Fruit fly (Drosophila melanogaster) whole organism, embryonic: Measurements from ENCODE around the gene Ptpmeg2.

ENCODE experiments used
- Atf6 ChIP-seq: fragments of 200-800 bp; sonication (Bioruptor generic); IDR thresholded peaks from 2 replicates; pipeline ENCODE4 v1.3.6; 2022; ENCODE audit warnings: missing biosample characterization, missing genetic modification characterization
- CG10267 ChIP-seq: fragments of 200-800 bp; sonication (Bioruptor generic); optimal IDR thresholded peaks from 2 replicates; lab custom pipeline; 2018; ENCODE audit warnings: missing biosample characterization, mild to moderate bottlenecking, missing genetic modification characterization, moderate library complexity
- CG11093 ChIP-seq: fragments of 200-800 bp; sonication (Bioruptor generic); IDR thresholded peaks from 3 replicates; pipeline ENCODE4 v1.3.6; 2022; ENCODE audit warnings: missing biosample characterization, missing genetic modification characterization
- CG12219 ChIP-seq: fragments of 200-800 bp; sonication (Bioruptor generic); optimal IDR thresholded peaks from 3 replicates; lab custom pipeline; 2018; ENCODE audit warnings: missing biosample characterization, mild to moderate bottlenecking, missing genetic modification characterization
- CG12769 ChIP-seq: fragments of 200-800 bp; sonication (Bioruptor generic); optimal IDR thresholded peaks from 2 replicates; lab custom pipeline; 2019; ENCODE audit warnings: missing biosample characterization, mild to moderate bottlenecking, missing genetic modification characterization, moderate library complexity
- CG13296 ChIP-seq: fragments of 200-800 bp; sonication (Bioruptor generic); optimal IDR thresholded peaks from 3 replicates; lab custom pipeline; 2018; ENCODE audit warnings: missing biosample characterization, mild to moderate bottlenecking, missing genetic modification characterization
- CG15269 ChIP-seq: fragments of 200-800 bp; sonication (Bioruptor generic); optimal IDR thresholded peaks from 2 replicates; lab custom pipeline; 2018; ENCODE audit warnings: missing biosample characterization, mild to moderate bottlenecking, missing genetic modification characterization, moderate library complexity
- CG17829 ChIP-seq: fragments of 200-800 bp; optimal IDR thresholded peaks from 2 replicates; lab custom pipeline; 2019; ENCODE audit warnings: missing biosample characterization, mild to moderate bottlenecking, missing genetic modification characterization, moderate library complexity
- CG18599 ChIP-seq: fragments of 200-800 bp; sonication (Bioruptor generic); optimal IDR thresholded peaks from 3 replicates; lab custom pipeline; 2017; ENCODE audit warnings: missing biosample characterization, missing genetic modification characterization, mild to moderate bottlenecking, moderate library complexity, missing genetic modification reagents
- CG30403 ChIP-seq: fragments of 200-800 bp; sonication (Bioruptor generic); optimal IDR thresholded peaks from 3 replicates; lab custom pipeline; 2016; ENCODE audit warnings: missing biosample characterization, missing genetic modification characterization
- CG3163 ChIP-seq: fragments of 200-800 bp; sonication (Bioruptor generic); optimal IDR thresholded peaks from 3 replicates; lab custom pipeline; 2016; ENCODE audit warnings: missing biosample characterization, missing genetic modification characterization
- CG3281 ChIP-seq: fragments of 200-800 bp; sonication (Bioruptor generic); optimal IDR thresholded peaks from 3 replicates; lab custom pipeline; 2017; ENCODE audit warnings: missing biosample characterization, mild to moderate bottlenecking, missing genetic modification characterization
- CG4617 ChIP-seq: fragments of 200-800 bp; sonication (Bioruptor generic); optimal IDR thresholded peaks from 3 replicates; lab custom pipeline; 2016; ENCODE audit warnings: missing biosample characterization, missing genetic modification characterization, borderline replicate concordance
- CG8281 ChIP-seq: fragments of 200-800 bp; sonication (Bioruptor generic); optimal IDR thresholded peaks from 2 replicates; lab custom pipeline; 2018; ENCODE audit warnings: missing biosample characterization, mild to moderate bottlenecking, missing genetic modification characterization, moderate library complexity
- CG8924 ChIP-seq: fragments of 200-800 bp; optimal IDR thresholded peaks from 3 replicates; lab custom pipeline; 2019; ENCODE audit warnings: missing biosample characterization, mild to moderate bottlenecking, missing genetic modification characterization, moderate library complexity
- CG9727 ChIP-seq: fragments of 200-800 bp; sonication (Bioruptor generic); optimal IDR thresholded peaks from 3 replicates; lab custom pipeline; 2017; ENCODE audit warnings: missing biosample characterization, mild to moderate bottlenecking, missing genetic modification characterization
- CG9817 ChIP-seq: fragments of 200-800 bp; sonication (Bioruptor generic); optimal IDR thresholded peaks from 2 replicates; lab custom pipeline; 2018; ENCODE audit warnings: missing biosample characterization, mild to moderate bottlenecking, missing genetic modification characterization, moderate library complexity
- CG9932 ChIP-seq: fragments of 200-800 bp; sonication (Bioruptor generic); IDR thresholded peaks from 2 replicates; pipeline ENCODE4 v1.3.6; 2022; ENCODE audit warnings: missing biosample characterization, missing genetic modification characterization
- CoRest ChIP-seq: fragments of 200-800 bp; sonication (Bioruptor generic); optimal IDR thresholded peaks from 3 replicates; lab custom pipeline; 2018; ENCODE audit warnings: missing biosample characterization, mild to moderate bottlenecking, missing genetic modification characterization, moderate library complexity
- D19A ChIP-seq: fragments of 200-800 bp; optimal IDR thresholded peaks from 3 replicates; lab custom pipeline; 2019; ENCODE audit warnings: missing biosample characterization, mild to moderate bottlenecking, missing genetic modification characterization, moderate library complexity
- D19B ChIP-seq: fragments of 200-800 bp; sonication (Bioruptor generic); optimal IDR thresholded peaks from 2 replicates; lab custom pipeline; 2017; ENCODE audit warnings: missing biosample characterization, mild to moderate bottlenecking, missing genetic modification characterization
- Dbx ChIP-seq: fragments of 200-800 bp; sonication (Bioruptor generic); IDR thresholded peaks from 3 replicates; pipeline ENCODE4 v1.3.6; 2022; ENCODE audit warnings: missing biosample characterization, missing genetic modification characterization
- Dek ChIP-seq: fragments of 200-800 bp; sonication (Bioruptor generic); optimal IDR thresholded peaks from 3 replicates; lab custom pipeline; 2019; ENCODE audit warnings: missing biosample characterization, mild to moderate bottlenecking, missing genetic modification characterization, moderate library complexity
- Dip3 ChIP-seq: fragments of 200-800 bp; sonication (Bioruptor generic); optimal IDR thresholded peaks from 3 replicates; lab custom pipeline; 2016; ENCODE audit warnings: missing biosample characterization, missing genetic modification characterization
- Drgx ChIP-seq: fragments of 200-800 bp; sonication (Bioruptor generic); IDR thresholded peaks from 2 replicates; pipeline ENCODE4 v1.3.6; 2022; ENCODE audit warnings: missing biosample characterization, missing genetic modification characterization
- Hmr ChIP-seq: fragments of 200-800 bp; sonication (Bioruptor generic); optimal IDR thresholded peaks from 3 replicates; lab custom pipeline; 2017; ENCODE audit warnings: mild to moderate bottlenecking, missing biosample characterization, missing genetic modification reagents, missing genetic modification characterization
- Meics ChIP-seq: fragments of 200-800 bp; sonication (Bioruptor generic); optimal IDR thresholded peaks from 2 replicates; lab custom pipeline; 2017; ENCODE audit warnings: missing biosample characterization, mild to moderate bottlenecking, missing genetic modification characterization
- PHDP ChIP-seq: fragments of 200-800 bp; sonication (Bioruptor generic); optimal IDR thresholded peaks from 3 replicates; lab custom pipeline; 2018; ENCODE audit warnings: missing biosample characterization, mild to moderate bottlenecking, missing genetic modification characterization, moderate library complexity
- Side ChIP-seq: fragments of 200-800 bp; sonication (Bioruptor generic); optimal IDR thresholded peaks from 2 replicates; lab custom pipeline; 2016; ENCODE audit warnings: missing biosample characterization, missing genetic modification characterization
- Taf1 ChIP-seq: fragments of 200-800 bp; sonication (Bioruptor generic); IDR thresholded peaks from 2 replicates; pipeline ENCODE4 v1.3.6; 2022; ENCODE audit warnings: missing biosample characterization, missing genetic modification characterization
- bcd ChIP-seq: fragments of 200-800 bp; sonication (Bioruptor generic); optimal IDR thresholded peaks from 2 replicates; lab custom pipeline; 2017; ENCODE audit warnings: missing biosample characterization, mild to moderate bottlenecking, missing genetic modification characterization
- btn ChIP-seq: fragments of 200-800 bp; sonication (Bioruptor generic); optimal IDR thresholded peaks from 2 replicates; lab custom pipeline; 2016; ENCODE audit warnings: missing biosample characterization, missing genetic modification characterization
- caup ChIP-seq: fragments of 200-800 bp; sonication (Bioruptor generic); optimal IDR thresholded peaks from 3 replicates; lab custom pipeline; 2017; ENCODE audit warnings: missing biosample characterization, mild to moderate bottlenecking, missing genetic modification characterization, moderate library complexity; ENCODE audit not compliant: severe bottlenecking
- ewg ChIP-seq: fragments of 200-800 bp; sonication (Bioruptor generic); optimal IDR thresholded peaks from 3 replicates; lab custom pipeline; 2017; ENCODE audit warnings: mild to moderate bottlenecking, missing biosample characterization, missing genetic modification reagents, missing genetic modification characterization
- exex ChIP-seq: fragments of 200-800 bp; sonication (Bioruptor generic); optimal IDR thresholded peaks from 4 replicates; lab custom pipeline; 2018; ENCODE audit warnings: missing biosample characterization, mild to moderate bottlenecking, missing genetic modification characterization, moderate library complexity
- gsb-n ChIP-seq: fragments of 200-800 bp; sonication (Bioruptor generic); optimal IDR thresholded peaks from 3 replicates; lab custom pipeline; 2018; ENCODE audit warnings: missing biosample characterization, mild to moderate bottlenecking, missing genetic modification characterization
- kay ChIP-seq: fragments of 200-800 bp; sonication (Bioruptor generic); optimal IDR thresholded peaks from 2 replicates; lab custom pipeline; 2016; ENCODE audit warnings: missing biosample characterization, missing genetic modification characterization
- lab ChIP-seq: fragments of 200-800 bp; sonication (Bioruptor generic); optimal IDR thresholded peaks from 3 replicates; lab custom pipeline; 2017; ENCODE audit warnings: missing biosample characterization, missing genetic modification characterization, mild to moderate bottlenecking, moderate library complexity, missing genetic modification reagents
- lbe ChIP-seq: fragments of 200-800 bp; sonication (Bioruptor generic); optimal IDR thresholded peaks from 2 replicates; lab custom pipeline; 2016; ENCODE audit warnings: missing biosample characterization, mild to moderate bottlenecking, missing genetic modification characterization
- mirr ChIP-seq: fragments of 200-800 bp; sonication (Bioruptor generic); optimal IDR thresholded peaks from 3 replicates; lab custom pipeline; 2018; ENCODE audit warnings: missing biosample characterization, mild to moderate bottlenecking, missing genetic modification characterization
- nau ChIP-seq: fragments of 200-800 bp; sonication (Bioruptor generic); optimal IDR thresholded peaks from 3 replicates; lab custom pipeline; 2017; ENCODE audit warnings: missing biosample characterization, mild to moderate bottlenecking, missing genetic modification characterization, missing genetic modification reagents
- phol ChIP-seq: fragments of 200-800 bp; sonication (Bioruptor generic); optimal IDR thresholded peaks from 3 replicates; lab custom pipeline; 2018; ENCODE audit warnings: missing biosample characterization, mild to moderate bottlenecking, missing genetic modification characterization, moderate library complexity
- pzg ChIP-seq: fragments of 200-800 bp; sonication (Bioruptor generic); optimal IDR thresholded peaks from 3 replicates; lab custom pipeline; 2018; ENCODE audit warnings: missing biosample characterization, mild to moderate bottlenecking, missing genetic modification characterization, moderate library complexity
- row ChIP-seq: fragments of 200-800 bp; sonication (Bioruptor generic); IDR thresholded peaks from 3 replicates; pipeline ENCODE4 v1.3.6; 2022; ENCODE audit warnings: missing biosample characterization, missing genetic modification characterization
- schlank ChIP-seq: fragments of 200-800 bp; sonication (Bioruptor generic); optimal IDR thresholded peaks from 2 replicates; lab custom pipeline; 2018; ENCODE audit warnings: missing biosample characterization, mild to moderate bottlenecking, missing genetic modification characterization
- scrt ChIP-seq: fragments of 200-800 bp; sonication (Bioruptor generic); optimal IDR thresholded peaks from 2 replicates; lab custom pipeline; 2018; ENCODE audit warnings: missing biosample characterization, mild to moderate bottlenecking, missing genetic modification characterization, moderate library complexity
- sd ChIP-seq: fragments of 200-800 bp; sonication (Bioruptor generic); optimal IDR thresholded peaks from 3 replicates; lab custom pipeline; 2018; ENCODE audit warnings: missing biosample characterization, mild to moderate bottlenecking, missing genetic modification characterization, moderate library complexity
- sens ChIP-seq: fragments of 200-800 bp; sonication (Bioruptor generic); peaks from one replicate; lab custom pipeline; 2016; ENCODE audit warnings: missing biosample characterization, missing genetic modification characterization
- unpg ChIP-seq: fragments of 200-800 bp; sonication (Bioruptor generic); optimal IDR thresholded peaks from 3 replicates; lab custom pipeline; 2018; ENCODE audit warnings: missing biosample characterization, mild to moderate bottlenecking, missing genetic modification characterization, moderate library complexity

Gene Ptpmeg2

dm6 chrX:9582659-9583317, 76.2 kb downstream of the Ptpmeg2 start (continued):
- TF ChIP-seq scrt (GFP tag; lab: Kevin White, UChicago) = peak; percentile 24
- TF ChIP-seq lbe = peak; percentile 44
- peak; percentile 6 for TF ChIP-seq CG15269
- TF ChIP-seq bcd (GFP tag; lab: Kevin White, UChicago) = peak; percentile 6
- no peak for TF ChIP-seq schlank
- TF ChIP-seq gsb-n = no peak
- peak; percentile 55 for TF ChIP-seq lab
- TF ChIP-seq CG4617 (GFP tag; lab: Kevin White, UChicago) = no peak
- peak; percentile 70 for TF ChIP-seq Hmr (GFP tag; lab: Kevin White, UChicago)
- TF ChIP-seq D19A (tag; lab: Kevin White, UChicago) = peak; percentile 67
- TF ChIP-seq Dbx = 0 out of 3 replicates have a peak, but pooled peaks have one; percentile 34
- peak; percentile 8 for TF ChIP-seq CG9817 (tag; lab: Kevin White, UChicago)
- peak; percentile 57 for TF ChIP-seq CG18599 (GFP tag; lab: Kevin White, UChicago)
- TF ChIP-seq Dip3 (GFP tag; lab: Kevin White, UChicago) = peak; percentile 23
- TF ChIP-seq row (GFP tag; lab: Robert Waterston, UW) = peak; percentile 29; the same call in 1 of the 3 replicates
- TF ChIP-seq D19B (GFP tag; lab: Kevin White, UChicago) = peak; percentile 43
- TF ChIP-seq CG30403 (GFP tag; lab: Kevin White, UChicago) = peak; percentile 33
- TF ChIP-seq CG13296 (GFP tag; lab: Kevin White, UChicago) = peak; percentile 8
- peak; percentile 70 for TF ChIP-seq CG3281 (GFP tag; lab: Kevin White, UChicago)
- TF ChIP-seq Side (GFP tag; lab: Kevin White, UChicago) = no peak
- TF ChIP-seq exex = peak; percentile 72
- TF ChIP-seq CG12769 (tag; lab: Kevin White, UChicago) = peak; percentile 24
- TF ChIP-seq Meics (GFP tag; lab: Kevin White, UChicago) = peak; percentile 65
- TF ChIP-seq Drgx = peak; percentile 51; the same call in 1 of the 2 replicates
- TF ChIP-seq Taf1 = 0 out of 2 replicates have a peak, but pooled peaks have one; percentile 13
- peak; percentile 44; the same call in 1 of the 2 replicates for TF ChIP-seq Atf6 (GFP tag; lab: Robert Waterston, UW)
- TF ChIP-seq CG8924 (tag; lab: Kevin White, UChicago) = peak; percentile 33
- TF ChIP-seq Dek = peak; percentile 34
- no peak for TF ChIP-seq btn (GFP tag; lab: Kevin White, UChicago)
- peak; percentile 10 for TF ChIP-seq CG8281
- peak; percentile 38 for TF ChIP-seq PHDP (tag; lab: Kevin White, UChicago)
- TF ChIP-seq CG17829 (tag; lab: Kevin White, UChicago) = no peak
- peak; percentile 25 for TF ChIP-seq CG9727 (GFP tag; lab: Kevin White, UChicago)
- peak; percentile 48 for TF ChIP-seq CoRest (tag; lab: Kevin White, UChicago)
- TF ChIP-seq phol (tag; lab: Kevin White, UChicago) = no peak

- no peak for TF ChIP-seq unpg (GFP tag; lab: Kevin White, UChicago)
- TF ChIP-seq ewg = peak; percentile 74
- peak; percentile 28 for TF ChIP-seq nau
- no peak; the same call in 2 of the 3 replicates for TF ChIP-seq row (GFP tag; lab: Robert Waterston, UW)
- TF ChIP-seq CG9932 (GFP tag; lab: Robert Waterston, UW) = 0 out of 2 replicates have a peak, but pooled peaks have one; percentile 8
- TF ChIP-seq mirr (GFP tag; lab: Kevin White, UChicago) = peak; percentile 37
- peak; percentile 52 for TF ChIP-seq sd
- no peak for TF ChIP-seq CG3163
- TF ChIP-seq kay (GFP tag; lab: Kevin White, UChicago) = peak; percentile 15
- peak; percentile 7 for TF ChIP-seq pzg (GFP tag; lab: Kevin White, UChicago)
- peak; percentile 54 for TF ChIP-seq sens
- TF ChIP-seq CG11093 (GFP tag; lab: Robert Waterston, UW) = no peak
- TF ChIP-seq caup (GFP tag; lab: Kevin White, UChicago) = no peak
- TF ChIP-seq CG12219 = no peak
- no peak for TF ChIP-seq Dip3 (GFP tag; lab: Kevin White, UChicago)
- TF ChIP-seq CG10267 (tag; lab: Kevin White, UChicago) = no peak
Measured at dm6 chrX:9581869-9582268, 77.1 kb downstream of the Ptpmeg2 start.
